Worm (Caenorhabditis elegans) whole organism, L1 larva: ENCODE measurements around the gene meg-2.
A peak's percentile ranks its signal among the peaks of the same experiment; 100 is the strongest.

Experiments
- C04F5.9 ChIP-seq: sonication (generic microtip); optimal IDR thresholded peaks from 2 replicates; lab custom pipeline; 2016; ENCODE audit warnings: missing genetic modification characterization, missing compliant biosample characterization
- F16B12.6 ChIP-seq: fragments of 150-350 bp; optimal IDR thresholded peaks from 2 replicates; lab custom pipeline; 2014; ENCODE audit warnings: missing biosample characterization, missing genetic modification characterization
- alr-1 ChIP-seq: fragments of 200-800 bp; sonication (Bioruptor generic); optimal IDR thresholded peaks from 2 replicates; lab custom pipeline; 2018; ENCODE audit warnings: borderline replicate concordance, mild to moderate bottlenecking, missing genetic modification characterization, missing compliant biosample characterization
- aly-2 ChIP-seq: fragments of 150-350 bp; optimal IDR thresholded peaks from 2 replicates; lab custom pipeline; 2014; ENCODE audit warnings: missing biosample characterization, missing genetic modification characterization
- blmp-1 ChIP-seq: fragments of 150-350 bp; optimal IDR thresholded peaks from 2 replicates; lab custom pipeline; 2014; ENCODE audit warnings: missing biosample characterization, missing genetic modification characterization
- ceh-63 ChIP-seq: fragments of 200-800 bp; sonication (Bioruptor generic); optimal IDR thresholded peaks from 2 replicates; lab custom pipeline; 2018; ENCODE audit warnings: mild to moderate bottlenecking, missing genetic modification characterization, missing compliant biosample characterization
- ceh-8 ChIP-seq: fragments of 200-800 bp; sonication (Bioruptor generic); optimal IDR thresholded peaks from 2 replicates; lab custom pipeline; 2018; ENCODE audit warnings: mild to moderate bottlenecking, missing genetic modification characterization, moderate library complexity, missing compliant biosample characterization
- ces-1 ChIP-seq: fragments of 150-350 bp; optimal IDR thresholded peaks from 2 replicates; lab custom pipeline; 2014; ENCODE audit warnings: missing biosample characterization, missing genetic modification reagents, missing genetic modification characterization
- dpl-1 ChIP-seq, 3 experiments: fragments of 150-350 bp in 2 of 3; sonication (generic microtip) in 1 of 3; optimal IDR thresholded peaks; 2 replicates each; lab custom pipeline; 2014 to 2017; ENCODE audit warnings: missing biosample characterization in 3 of 3, missing genetic modification characterization in 3 of 3, missing genetic modification reagents in 3 of 3
- efl-1 ChIP-seq, 4 experiments: fragments of 150-350 bp; optimal IDR thresholded peaks in 3 of 4; peaks in 1 of 4; 1 replicate in 1 of 4; 2 replicates in 3 of 4; lab custom pipeline; 2014; ENCODE audit warnings: missing biosample characterization in 2 of 4, missing genetic modification characterization in 2 of 4, missing genetic modification reagents in 2 of 4
- egl-13 ChIP-seq: sonication (generic microtip); optimal IDR thresholded peaks from 2 replicates; lab custom pipeline; 2016; ENCODE audit warnings: missing genotype, missing genetic modification reagents, missing genetic modification characterization, missing compliant biosample characterization
- elt-2 ChIP-seq: sonication (generic microtip); optimal IDR thresholded peaks from 2 replicates; lab custom pipeline; 2016; ENCODE audit warnings: missing genetic modification characterization, mild to moderate bottlenecking, inconsistent platforms, missing compliant biosample characterization, missing genetic modification reagents
- ets-5 ChIP-seq: fragments of 200-800 bp; sonication (Bioruptor generic); IDR thresholded peaks from 2 replicates; pipeline ENCODE4 v1.3.6; 2022; ENCODE audit warnings: missing genetic modification characterization, missing compliant biosample characterization
- hlh-4 ChIP-seq: sonication (generic microtip); optimal IDR thresholded peaks from 2 replicates; lab custom pipeline; 2016; ENCODE audit warnings: mild to moderate bottlenecking, missing genetic modification characterization, missing compliant biosample characterization
- irx-1 ChIP-seq: sonication (generic microtip); optimal IDR thresholded peaks from 2 replicates; lab custom pipeline; 2016; ENCODE audit warnings: missing genetic modification characterization, missing compliant biosample characterization
- jun-1 ChIP-seq: fragments of 150-350 bp; optimal IDR thresholded peaks from 2 replicates; lab custom pipeline; 2014; ENCODE audit warnings: missing biosample characterization, missing genetic modification reagents, missing genetic modification characterization
- lin-13 ChIP-seq: fragments of 150-350 bp; optimal IDR thresholded peaks from 2 replicates; lab custom pipeline; 2014; ENCODE audit warnings: missing biosample characterization, missing genetic modification reagents, missing genetic modification characterization
- lin-14 ChIP-seq: fragments of 200-800 bp; sonication (Bioruptor generic); optimal IDR thresholded peaks from 2 replicates; lab custom pipeline; 2018; ENCODE audit warnings: mild to moderate bottlenecking, missing genetic modification characterization, moderate library complexity, missing compliant biosample characterization
- lin-35 ChIP-seq, 2 experiments: fragments of 150-350 bp; optimal IDR thresholded peaks; 2 replicates each; lab custom pipeline; 2014; ENCODE audit warnings: missing biosample characterization in 2 of 2, missing genetic modification characterization in 2 of 2, missing genetic modification reagents in 2 of 2
- lsy-2 ChIP-seq, 2 experiments: fragments of 150-350 bp; optimal IDR thresholded peaks; 2 replicates each; lab custom pipeline; 2014; ENCODE audit warnings: missing biosample characterization in 2 of 2, missing genetic modification characterization in 2 of 2
- mef-2 ChIP-seq: fragments of 150-350 bp; optimal IDR thresholded peaks from 2 replicates; lab custom pipeline; 2014; ENCODE audit warnings: missing biosample characterization, missing genetic modification characterization
- nhr-12 ChIP-seq: sonication (generic microtip); optimal IDR thresholded peaks from 2 replicates; lab custom pipeline; 2017; ENCODE audit warnings: missing biosample characterization, missing genetic modification characterization
- nhr-19 ChIP-seq: fragments of 200-800 bp; sonication (Bioruptor generic); conservative IDR thresholded peaks from 2 replicates; pipeline ENCODE4 v1.3.6; 2022; ENCODE audit warnings: missing genetic modification characterization, missing compliant biosample characterization
- nhr-20 ChIP-seq: sonication (generic microtip); optimal IDR thresholded peaks from 2 replicates; lab custom pipeline; 2016; ENCODE audit warnings: mild to moderate bottlenecking, missing genetic modification characterization, missing compliant biosample characterization
- nhr-237 ChIP-seq: fragments of 150-350 bp; optimal IDR thresholded peaks from 2 replicates; lab custom pipeline; 2014; ENCODE audit warnings: missing biosample characterization, missing genetic modification characterization
- nhr-28 ChIP-seq: fragments of 150-350 bp; optimal IDR thresholded peaks from 2 replicates; lab custom pipeline; 2014; ENCODE audit warnings: missing biosample characterization, missing genetic modification characterization
- nhr-71 ChIP-seq: sonication (generic microtip); optimal IDR thresholded peaks from 2 replicates; lab custom pipeline; 2016; ENCODE audit warnings: mild to moderate bottlenecking, missing genetic modification characterization, moderate library complexity, missing compliant biosample characterization
- nhr-76 ChIP-seq: sonication (generic microtip); optimal IDR thresholded peaks from 2 replicates; lab custom pipeline; 2017; ENCODE audit warnings: missing biosample characterization, missing genetic modification characterization
- nhr-77 ChIP-seq: fragments of 150-350 bp; optimal IDR thresholded peaks from 2 replicates; lab custom pipeline; 2014; ENCODE audit warnings: missing biosample characterization, missing genetic modification characterization
- nhr-84 ChIP-seq: sonication (generic microtip); optimal IDR thresholded peaks from 2 replicates; lab custom pipeline; 2017; ENCODE audit warnings: missing biosample characterization, missing genetic modification characterization
- pax-3 ChIP-seq: fragments of 200-800 bp; sonication (Bioruptor generic); optimal IDR thresholded peaks from 2 replicates; lab custom pipeline; 2018; ENCODE audit warnings: mild to moderate bottlenecking, missing genetic modification characterization, moderate library complexity, missing compliant biosample characterization
- pqm-1 ChIP-seq: sonication (generic microtip); optimal IDR thresholded peaks from 3 replicates; lab custom pipeline; 2017; ENCODE audit warnings: missing biosample characterization, missing genetic modification characterization
- rnt-1 ChIP-seq: sonication (generic microtip); optimal IDR thresholded peaks from 2 replicates; lab custom pipeline; 2016; ENCODE audit warnings: mild to moderate bottlenecking, missing genetic modification characterization, moderate library complexity, missing compliant biosample characterization
- skn-1 ChIP-seq: fragments of 150-350 bp; optimal IDR thresholded peaks from 2 replicates; lab custom pipeline; 2014; ENCODE audit warnings: missing biosample characterization, missing genetic modification characterization
- snpc-4 ChIP-seq: fragments of 150-350 bp; optimal IDR thresholded peaks from 2 replicates; lab custom pipeline; 2014; ENCODE audit warnings: missing biosample characterization, missing genetic modification characterization
- snu-23 ChIP-seq: sonication (generic microtip); optimal IDR thresholded peaks from 2 replicates; lab custom pipeline; 2016; ENCODE audit warnings: missing genetic modification characterization, missing compliant biosample characterization
- sptf-1 ChIP-seq: fragments of 150-350 bp; optimal IDR thresholded peaks from 2 replicates; lab custom pipeline; 2014; ENCODE audit warnings: missing biosample characterization, missing genetic modification characterization
- sup-37 ChIP-seq: fragments of 200-800 bp; sonication (Bioruptor generic); optimal IDR thresholded peaks from 2 replicates; lab custom pipeline; 2018; ENCODE audit warnings: mild to moderate bottlenecking, missing genetic modification characterization, missing compliant biosample characterization
- swsn-7 ChIP-seq: sonication (generic microtip); optimal IDR thresholded peaks from 2 replicates; lab custom pipeline; 2016; ENCODE audit warnings: missing genetic modification characterization, missing compliant biosample characterization
- tbx-2 ChIP-seq: sonication (generic microtip); optimal IDR thresholded peaks from 2 replicates; lab custom pipeline; 2016; ENCODE audit warnings: missing genetic modification characterization, missing compliant biosample characterization
- tlp-1 ChIP-seq: fragments of 150-350 bp; optimal IDR thresholded peaks from 2 replicates; lab custom pipeline; 2014; ENCODE audit warnings: missing biosample characterization, missing genetic modification characterization
- unc-130 ChIP-seq: fragments of 150-350 bp; optimal IDR thresholded peaks from 2 replicates; lab custom pipeline; 2017; ENCODE audit warnings: missing biosample characterization, missing genetic modification characterization, inconsistent platforms
- unc-62 ChIP-seq: fragments of 150-350 bp; optimal IDR thresholded peaks from 2 replicates; lab custom pipeline; 2014; ENCODE audit warnings: missing biosample characterization, missing genetic modification reagents, missing genetic modification characterization
- unc-98 ChIP-seq: fragments of 200-800 bp; sonication (Bioruptor generic); IDR thresholded peaks from 2 replicates; pipeline ENCODE4 v1.3.6; 2022; ENCODE audit warnings: missing genetic modification characterization, missing compliant biosample characterization
- vab-15 ChIP-seq: sonication (generic microtip); optimal IDR thresholded peaks from 2 replicates; lab custom pipeline; 2017; ENCODE audit warnings: missing genotype, mild to moderate bottlenecking, missing genetic modification characterization, missing compliant biosample characterization
- xbp-1 ChIP-seq: sonication (generic microtip); optimal IDR thresholded peaks from 2 replicates; lab custom pipeline; 2016; ENCODE audit warnings: missing genetic modification characterization, missing compliant biosample characterization
- ztf-4 ChIP-seq: fragments of 150-350 bp; optimal IDR thresholded peaks from 2 replicates; lab custom pipeline; 2014; ENCODE audit warnings: missing biosample characterization, missing genetic modification characterization

Gene meg-2

DNA sequence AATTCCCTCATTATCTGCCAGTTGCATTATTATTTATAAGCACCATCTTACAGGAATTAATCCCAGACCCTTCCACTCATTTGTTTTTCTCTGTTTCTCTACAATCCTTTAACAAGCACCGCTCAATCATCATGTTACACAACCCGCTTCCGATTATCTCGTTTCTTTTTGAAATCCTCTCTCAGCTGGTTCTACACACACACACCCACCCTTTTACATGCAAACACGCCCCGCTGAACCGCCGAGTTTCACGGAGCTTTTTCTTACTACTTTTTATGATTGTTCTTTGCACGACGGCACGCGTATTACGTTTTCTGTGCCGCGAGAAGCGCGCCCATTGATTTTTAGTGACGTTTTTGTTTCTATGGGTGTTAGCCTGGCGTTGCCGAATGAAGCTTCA, 47.8 kb upstream of the meg-2 start (continued):
- TF ChIP-seq rnt-1 (tag; lab: Kevin White, UChicago) (peak; percentile 74), lin-35 (GFP tag; optimal IDR thresholded peaks at IDR 0.05; lab: Kevin White, UChicago) (peak in 1 of 2 experiments; percentile 42), xbp-1 (peak; percentile 28), snpc-4 (tag; lab: Kevin White, UChicago) (no peak), F16B12.6 (tag; lab: Kevin White, UChicago) (no peak), alr-1 (no peak), ets-5 (GFP tag; lab: Robert Waterston, UW) (no peak), dpl-1 (GFP tag; optimal IDR thresholded peaks at IDR 0.05; lab: Kevin White, UChicago) (peak in 1 of 3 experiments; percentile 4), nhr-28 (tag; lab: Kevin White, UChicago) (no peak)

DNA sequence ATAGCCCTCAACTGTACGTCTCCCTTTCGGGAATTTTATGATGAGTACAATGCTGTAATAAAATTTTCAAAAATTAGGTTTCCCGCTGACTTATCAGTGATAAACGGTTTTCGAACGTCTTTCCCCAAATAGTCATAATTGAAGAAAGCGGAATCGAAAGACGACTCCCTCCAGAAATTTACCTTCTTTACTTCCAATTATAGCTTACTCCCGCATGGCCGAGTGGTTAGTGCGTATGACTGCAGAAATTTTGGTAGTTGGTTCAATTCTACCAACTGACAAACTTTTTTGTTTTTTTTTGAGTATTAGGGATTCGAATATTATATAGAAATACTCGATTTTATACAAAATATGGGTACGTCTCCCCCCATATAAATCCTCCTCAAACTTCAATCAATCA, 47.2 kb upstream of the meg-2 start:
- TF ChIP-seq nhr-19 (GFP tag; lab: Robert Waterston, UW), result peak; percentile 29; the same call in 1 of the 2 replicates

DNA sequence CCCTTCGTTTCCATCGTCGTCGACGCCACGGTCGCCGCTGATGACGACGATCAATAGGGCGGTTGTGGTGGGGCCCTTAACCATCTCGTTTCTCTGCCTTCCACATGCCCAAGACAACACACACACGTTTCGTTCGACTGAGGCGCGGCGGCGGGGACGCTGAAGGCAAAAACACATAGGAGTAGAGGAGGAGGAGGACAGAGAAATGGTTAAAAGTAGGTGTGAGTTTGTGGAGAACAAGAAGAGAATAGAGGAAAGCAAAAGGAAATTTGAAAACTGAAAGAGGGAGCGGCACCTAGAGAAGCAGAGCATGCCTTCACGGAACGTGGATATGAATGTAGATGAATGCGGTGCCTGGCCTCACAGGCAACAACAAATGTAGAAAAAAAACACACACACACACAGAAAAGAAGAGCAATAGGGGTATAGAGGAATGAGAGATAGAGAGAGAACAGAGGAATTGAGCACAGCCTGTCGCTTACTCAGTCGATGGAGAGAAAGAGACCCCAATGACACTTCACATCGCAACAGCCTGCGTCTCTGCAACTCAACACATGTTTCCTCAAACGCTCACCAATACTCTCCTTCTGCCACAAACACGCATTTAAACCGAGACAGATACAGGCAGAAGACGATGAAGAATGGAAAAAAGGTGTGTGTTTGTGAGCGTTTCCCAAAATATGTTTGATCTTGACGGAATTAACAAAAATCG, 43.5 kb upstream of the meg-2 start:
- TF ChIP-seq unc-130 (peak; percentile 37), unc-98 (no peak), unc-62 (GFP tag; lab: Kevin White, UChicago) (no peak), nhr-237 (tag; lab: Kevin White, UChicago) (peak; percentile 38), nhr-71 (tag; lab: Kevin White, UChicago) (peak; percentile 89), pax-3 (tag; lab: Kevin White, UChicago) (peak; percentile 78), C04F5.9 (tag; lab: Kevin White, UChicago) (peak; percentile 15), lin-13 (GFP tag; lab: Kevin White, UChicago) (peak; percentile 64), mef-2 (tag; lab: Kevin White, UChicago) (no peak), swsn-7 (peak; percentile 82), vab-15 (tag; lab: Kevin White, UChicago) (no peak), ztf-4 (tag; lab: Kevin White, UChicago) (peak; percentile 53), tbx-2 (tag; lab: Kevin White, UChicago) (peak; percentile 68), nhr-76 (tag; lab: Kevin White, UChicago) (no peak), snpc-4 (tag; lab: Kevin White, UChicago) (peak; percentile 21), sup-37 (GFP tag; lab: Kevin White, UChicago) (peak; percentile 18), blmp-1 (tag; lab: Kevin White, UChicago) (peak; percentile 13), hlh-4 (tag; lab: Kevin White, UChicago) (no peak), lsy-2 (tag; optimal IDR thresholded peaks at IDR 0.05; lab: Kevin White, UChicago) (peak; percentile 30 to 82), egl-13 (no peak), tlp-1 (tag; lab: Kevin White, UChicago) (no peak), irx-1 (tag; lab: Kevin White, UChicago) (peak; percentile 84), snu-23 (GFP tag; lab: Kevin White, UChicago) (peak; percentile 89), efl-1 (optimal IDR thresholded peaks at IDR 0.05; lab: Kevin White, UChicago) (peak; percentile 44 to 61), efl-1 (GFP tag; optimal IDR thresholded peaks at IDR 0.05 in 1 of 2; lab: Kevin White, UChicago) (peak in 1 of 2 experiments; percentile 86), ets-5 (GFP tag; lab: Robert Waterston, UW) (no peak), pqm-1 (tag; lab: Kevin White, UChicago) (no peak), sptf-1 (tag; lab: Kevin White, UChicago) (no peak), elt-2 (tag; lab: Kevin White, UChicago) (peak; percentile 63), lin-14 (peak; percentile 98), skn-1 (tag; lab: Kevin White, UChicago) (no peak), nhr-20 (tag; lab: Kevin White, UChicago) (peak; percentile 80), nhr-84 (tag; lab: Kevin White, UChicago) (no peak), ceh-8 (GFP tag; lab: Kevin White, UChicago) (no peak), ces-1 (GFP tag; lab: Kevin White, UChicago) (no peak), aly-2 (tag; lab: Kevin White, UChicago) (peak; percentile 80), ceh-63 (GFP tag; lab: Kevin White, UChicago) (no peak), nhr-19 (GFP tag; lab: Robert Waterston, UW) (peak; percentile 71), dpl-1 (GFP tag; optimal IDR thresholded peaks at IDR 0.05; lab: Kevin White, UChicago) (peak in 2 of 3 experiments; percentile 5 to 13), alr-1 (no peak), jun-1 (tag; lab: Kevin White, UChicago) (peak; percentile 46), nhr-77 (tag; lab: Kevin White, UChicago) (peak; percentile 41), nhr-12 (no peak)
